Worm (Caenorhabditis elegans) whole organism, L3 larva: ENCODE measurements around the gene ceh-81.

Experiments used
- R02D3.7 ChIP-seq: fragments of 150-350 bp; optimal IDR thresholded peaks from 2 replicates; lab custom pipeline; 2014; ENCODE audit warnings: missing biosample characterization, missing genetic modification characterization
- ZK546.5 ChIP-seq: sonication (generic microtip); optimal IDR thresholded peaks from 2 replicates; lab custom pipeline; 2017; ENCODE audit warnings: missing biosample characterization, missing genetic modification characterization
- ama-1 ChIP-seq: fragments of 150-350 bp; optimal IDR thresholded peaks from 2 replicates; lab custom pipeline; 2018
- ceh-28 ChIP-seq: fragments of 150-350 bp; optimal IDR thresholded peaks from 2 replicates; lab custom pipeline; 2014; ENCODE audit warnings: missing biosample characterization, missing genetic modification reagents, missing genetic modification characterization
- eor-1 ChIP-seq, 2 experiments: fragments of 150-350 bp; optimal IDR thresholded peaks; 2 replicates each; lab custom pipeline; 2014 to 2018; ENCODE audit warnings: missing biosample characterization in 2 of 2, missing genetic modification characterization in 2 of 2
- nhr-12 ChIP-seq: fragments of 150-350 bp; optimal IDR thresholded peaks from 2 replicates; lab custom pipeline; 2014; ENCODE audit warnings: missing biosample characterization, missing genetic modification characterization
- nhr-25 ChIP-seq: sonication (generic microtip); optimal IDR thresholded peaks from 2 replicates; lab custom pipeline; 2017; ENCODE audit warnings: missing biosample characterization, missing genetic modification characterization
- nhr-28 ChIP-seq: fragments of 150-350 bp; optimal IDR thresholded peaks from 2 replicates; lab custom pipeline; 2014; ENCODE audit warnings: missing biosample characterization, missing genetic modification characterization
- skn-1 ChIP-seq: fragments of 150-350 bp; optimal IDR thresholded peaks from 2 replicates; lab custom pipeline; 2014; ENCODE audit warnings: missing biosample characterization, missing genetic modification characterization
- snpc-4 ChIP-seq: fragments of 150-350 bp; optimal IDR thresholded peaks from 2 replicates; lab custom pipeline; 2014; ENCODE audit warnings: missing biosample characterization, missing genetic modification characterization
- unc-62 ChIP-seq: fragments of 150-350 bp; sonication (generic microtip); optimal IDR thresholded peaks from 4 replicates; lab custom pipeline; 2014; ENCODE audit warnings: missing biosample characterization, missing genetic modification reagents, missing genetic modification characterization

DNA sequence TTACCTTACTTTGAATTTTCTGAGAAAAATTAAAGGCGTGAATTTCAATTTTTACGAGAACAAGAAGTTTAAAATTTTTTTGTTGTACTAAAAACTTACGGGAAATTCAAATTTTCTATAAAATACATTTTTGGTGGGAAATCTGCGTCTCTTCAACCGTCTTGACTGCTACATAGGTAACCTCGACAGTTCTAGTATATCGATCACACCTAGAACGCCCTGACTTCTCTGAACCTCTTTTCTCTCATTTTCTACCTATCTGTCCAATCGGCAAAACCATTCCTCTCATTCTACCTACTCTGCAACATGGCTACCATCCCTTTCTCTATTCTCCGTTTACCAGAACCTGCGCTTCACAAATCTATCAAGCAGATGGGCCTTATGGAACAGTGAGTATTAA is 46.5 kb upstream of the ceh-81 start, which contains the start of gene fbxb-25:
- TF ChIP-seq eor-1 (tag; optimal IDR thresholded peaks at IDR 0.05; lab: Kevin White, UChicago): no peak
- no peak for TF ChIP-seq nhr-28 (tag; lab: Kevin White, UChicago)
- no peak for TF ChIP-seq ama-1 (lab: Kevin White, UChicago)
- TF ChIP-seq snpc-4 (tag; lab: Kevin White, UChicago): no peak
- TF ChIP-seq ceh-28 (tag; lab: Kevin White, UChicago): no peak
- no peak for TF ChIP-seq skn-1
- no peak for TF ChIP-seq nhr-25 (tag; lab: Kevin White, UChicago)
- TF ChIP-seq ZK546.5 (tag; lab: Kevin White, UChicago): no peak
- TF ChIP-seq nhr-12 (tag; lab: Kevin White, UChicago): no peak
- no peak for TF ChIP-seq unc-62 (GFP tag; lab: Kevin White, UChicago)
- TF ChIP-seq R02D3.7 (tag; lab: Kevin White, UChicago): no peak
